Fruit fly (Drosophila melanogaster) Kc167 (cell line): ENCODE data around the gene Twdlalpha.

Source experiments
- Sin3A ChIP-seq: fragments of >200 bp; optimal IDR thresholded peaks from 2 replicates; lab custom pipeline; 2018; ENCODE audit warnings: missing external identifiers
- insv ChIP-seq: fragments of >200 bp; optimal IDR thresholded peaks from 3 replicates; lab custom pipeline; 2018; ENCODE audit warnings: missing external identifiers
- psq ChIP-seq: fragments of >200 bp; optimal IDR thresholded peaks from 2 replicates; lab custom pipeline; 2017; ENCODE audit warnings: missing external identifiers
- ttk ChIP-seq: sonication (Bioruptor generic); optimal IDR thresholded peaks from 2 replicates; lab custom pipeline; 2017; ENCODE audit warnings: missing external identifiers

DNA sequence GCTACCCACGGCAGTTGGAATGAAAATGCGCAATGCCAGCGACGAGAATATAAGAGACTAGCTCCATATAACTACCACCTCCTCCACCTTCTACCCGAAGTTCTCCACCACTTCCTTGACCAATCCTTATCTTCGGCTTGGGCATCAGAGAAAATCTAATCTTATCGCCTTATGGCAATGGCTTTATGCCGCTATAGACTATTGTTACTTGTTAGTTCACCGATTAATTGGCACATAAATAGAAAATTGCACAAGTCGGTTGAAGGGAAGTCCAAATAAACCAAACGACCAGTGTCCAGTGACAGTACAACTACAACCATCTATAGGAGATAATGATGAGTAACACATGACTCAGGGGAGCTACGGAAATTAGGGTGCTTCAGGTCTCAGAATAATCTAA is 40.7 kb upstream of the Twdlalpha start, which contains the start of gene sphe:
- TF ChIP-seq psq (lab: Kevin White, UChicago) (no peak), Sin3A (lab: Kevin White, UChicago) (no peak), ttk (lab: Kevin White, UChicago) (no peak), insv (lab: Kevin White, UChicago) (no peak)
